Fruit fly (Drosophila melanogaster): ENCODE results near the gene Pde9.

Gene Pde9

DNA sequence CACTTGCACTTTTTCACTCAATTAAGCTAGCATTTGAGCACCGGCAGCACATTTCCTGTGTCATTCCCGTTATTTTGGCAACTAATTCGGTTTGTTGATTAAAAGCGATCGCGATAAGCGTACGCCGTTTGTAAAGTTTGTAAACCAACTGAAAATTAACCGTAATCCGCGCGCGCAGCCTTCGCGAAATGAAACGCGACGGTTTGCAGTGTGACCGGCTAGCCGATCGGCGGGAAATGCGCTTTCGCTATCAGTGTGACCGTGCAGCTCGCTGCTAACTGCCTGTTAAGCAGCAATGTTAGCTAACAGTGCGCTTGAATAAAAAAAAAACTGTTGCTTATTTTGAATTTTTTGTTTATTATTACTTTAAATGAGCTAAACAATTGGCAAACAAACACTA, at the start of gene Pde9:
Pde9 (minus strand) TSS at position 178 of the 400 bp plus-strand sequence.
- TF ChIP-seq usp (GFP tag; optimal IDR thresholded peaks at IDR 0.05) (no peak), Dll (optimal IDR thresholded peaks at IDR 0.05) (no peak), pan (optimal IDR thresholded peaks at IDR 0.05) (no peak), CG8478 (optimal IDR thresholded peaks at IDR 0.05) (no peak), psq (optimal IDR thresholded peaks at IDR 0.05) (no peak), EcR (GFP tag; optimal IDR thresholded peaks at IDR 0.05) (no peak)

DNA sequence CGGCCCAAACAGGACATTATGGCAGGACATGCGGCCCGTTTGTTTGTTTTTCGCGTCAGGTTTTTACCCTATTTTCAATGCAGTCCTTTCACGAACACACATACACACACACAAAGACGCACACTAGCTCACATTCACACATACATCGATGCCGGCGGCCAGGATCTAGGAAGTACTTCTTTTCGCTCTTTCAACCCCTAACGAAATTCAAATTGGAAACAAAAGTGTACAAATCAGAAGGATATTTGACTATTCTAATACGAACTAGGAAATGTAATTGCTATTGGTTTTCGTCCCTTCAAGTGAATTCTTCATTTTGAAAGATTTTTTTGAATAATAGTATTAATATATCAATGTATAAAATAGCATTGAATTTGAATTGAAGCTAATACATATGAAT, 43.3 kb upstream of the Pde9 start:
- TF ChIP-seq EcR (GFP tag; optimal IDR thresholded peaks at IDR 0.05) (no peak), psq (optimal IDR thresholded peaks at IDR 0.05) (no peak)

DNA sequence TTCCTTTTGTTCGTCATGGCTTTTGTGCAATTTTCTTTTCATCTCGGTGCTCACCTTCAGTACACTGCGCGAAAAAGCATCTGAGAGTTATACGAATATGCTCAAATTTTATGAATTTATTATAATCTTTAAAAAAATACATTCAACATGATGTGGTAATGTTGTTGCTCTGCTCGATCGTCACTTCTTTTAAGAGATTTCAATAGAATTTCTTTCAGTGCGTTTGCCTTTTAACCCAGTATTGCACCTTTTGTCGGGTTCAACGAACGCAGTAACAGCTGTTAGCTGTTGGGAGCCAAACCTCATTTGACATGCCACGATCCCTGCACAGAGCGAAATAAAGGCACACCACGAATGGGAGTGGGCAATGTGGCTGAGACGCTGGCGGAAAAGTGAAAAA, 42.8 kb upstream of the Pde9 start:
- TF ChIP-seq usp (GFP tag; optimal IDR thresholded peaks at IDR 0.05), result no peak
- no peak for TF ChIP-seq EcR (GFP tag; optimal IDR thresholded peaks at IDR 0.05)
- no peak for TF ChIP-seq CG8478 (optimal IDR thresholded peaks at IDR 0.05)
- TF ChIP-seq pan (optimal IDR thresholded peaks at IDR 0.05), result no peak
- no peak for TF ChIP-seq Dll (optimal IDR thresholded peaks at IDR 0.05)
- TF ChIP-seq psq (optimal IDR thresholded peaks at IDR 0.05), result no peak

DNA sequence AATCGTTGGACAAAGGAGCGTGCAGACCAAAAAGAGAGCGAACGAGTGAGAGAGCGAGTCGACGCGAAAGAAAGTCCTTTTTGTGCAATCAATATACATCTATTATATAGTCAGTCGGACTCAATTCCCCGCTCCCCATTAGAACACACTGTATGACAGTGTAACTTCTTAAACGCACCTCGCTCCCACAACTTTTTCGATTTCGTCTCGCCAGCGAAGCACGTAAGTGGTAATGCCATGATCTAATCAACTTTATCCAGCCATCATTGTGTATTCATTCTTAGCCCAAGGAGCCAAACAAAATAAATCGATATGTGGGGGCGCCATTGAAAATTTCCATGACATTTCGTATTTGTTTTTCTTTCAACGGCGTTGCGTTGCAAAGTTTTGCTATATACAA, 41.9 kb upstream of the Pde9 start:
- TF ChIP-seq EcR (GFP tag; optimal IDR thresholded peaks at IDR 0.05) (no peak), psq (optimal IDR thresholded peaks at IDR 0.05) (no peak), usp (GFP tag; optimal IDR thresholded peaks at IDR 0.05) (no peak), CG8478 (optimal IDR thresholded peaks at IDR 0.05) (no peak), Dll (optimal IDR thresholded peaks at IDR 0.05) (no peak), pan (optimal IDR thresholded peaks at IDR 0.05) (no peak)

DNA sequence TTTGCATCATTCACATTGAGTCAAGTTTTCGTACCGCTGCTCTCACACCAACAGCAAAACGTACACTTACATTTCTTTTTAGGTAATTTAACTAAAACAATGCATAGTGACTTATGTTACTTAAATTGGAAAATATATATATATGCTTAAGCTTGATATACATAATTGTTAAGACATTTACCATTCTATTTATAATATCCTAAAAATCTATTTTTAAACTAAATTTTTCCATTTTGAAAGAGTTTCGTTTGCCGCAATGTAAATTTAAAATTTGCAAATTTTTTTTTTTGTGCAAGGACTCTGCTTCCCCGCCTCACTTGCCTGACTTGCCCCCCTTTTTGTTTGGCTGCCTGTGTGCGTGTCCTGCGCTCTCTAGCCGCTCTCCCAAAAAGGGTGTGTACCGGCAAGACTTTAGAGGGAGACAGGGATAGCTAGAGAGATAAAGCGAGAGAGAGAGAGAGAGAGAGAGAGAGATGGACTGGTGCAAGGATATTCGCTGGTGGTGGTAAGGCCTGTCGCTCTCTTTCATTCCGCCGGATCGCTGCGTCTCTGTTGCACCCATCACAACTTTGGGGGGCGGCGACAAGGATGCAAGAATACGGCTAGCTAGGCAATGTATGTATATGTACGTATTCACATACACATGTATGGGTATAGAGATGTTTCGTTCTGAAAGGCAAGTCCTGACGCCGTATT, 40.8 kb upstream of the Pde9 start:
- TF ChIP-seq pan (optimal IDR thresholded peaks at IDR 0.05), result no peak
- no peak for TF ChIP-seq Dll (optimal IDR thresholded peaks at IDR 0.05)
- TF ChIP-seq psq (optimal IDR thresholded peaks at IDR 0.05), result no peak
- no peak for TF ChIP-seq CG8478 (optimal IDR thresholded peaks at IDR 0.05)
- no peak for TF ChIP-seq usp (GFP tag; optimal IDR thresholded peaks at IDR 0.05)
- no peak for TF ChIP-seq EcR (GFP tag; optimal IDR thresholded peaks at IDR 0.05)

DNA sequence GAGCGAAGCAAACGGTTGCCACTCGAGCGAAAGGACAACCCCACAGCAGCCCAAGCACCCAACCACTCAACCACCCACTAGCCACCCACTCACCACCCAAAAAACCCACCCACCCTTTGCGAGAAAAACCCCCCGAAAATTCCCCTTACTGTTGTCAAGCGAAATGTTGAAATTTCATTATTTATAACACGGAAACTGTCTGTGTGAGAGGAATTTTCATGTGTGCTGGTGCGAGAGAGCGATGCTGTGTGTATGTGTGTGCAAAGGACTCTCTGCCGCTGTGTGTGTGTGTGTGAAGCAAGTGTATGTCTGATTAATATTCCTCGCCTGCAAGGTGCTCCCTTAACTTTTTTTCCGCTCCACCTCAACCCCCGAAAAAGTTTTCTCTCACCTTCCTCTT, 32.7 kb upstream of the Pde9 start:
- TF ChIP-seq Dll (optimal IDR thresholded peaks at IDR 0.05) (no peak), CG8478 (optimal IDR thresholded peaks at IDR 0.05) (no peak), usp (GFP tag; optimal IDR thresholded peaks at IDR 0.05) (no peak), pan (optimal IDR thresholded peaks at IDR 0.05) (no peak), EcR (GFP tag; optimal IDR thresholded peaks at IDR 0.05) (no peak), psq (optimal IDR thresholded peaks at IDR 0.05) (no peak)

DNA sequence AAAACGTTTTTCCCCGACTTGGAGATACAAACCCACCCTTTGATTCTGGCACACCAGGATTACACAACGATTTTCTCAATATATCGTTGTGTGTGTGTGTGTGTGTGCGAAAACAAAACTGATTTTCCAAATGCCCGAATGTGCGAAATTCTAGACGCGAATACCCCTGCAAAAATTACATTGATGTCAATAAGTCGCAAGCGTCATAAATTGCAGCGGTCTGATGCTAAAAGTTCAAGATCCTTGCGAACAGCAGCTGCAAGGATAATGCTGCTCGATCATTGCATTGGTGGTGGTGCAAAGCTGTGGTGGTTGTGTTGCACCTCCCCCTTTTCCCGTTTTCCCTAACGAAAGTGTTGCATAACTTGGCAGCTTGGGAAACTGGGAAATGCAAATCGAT, 30.5 kb upstream of the Pde9 start:
- TF ChIP-seq psq (optimal IDR thresholded peaks at IDR 0.05), result no peak
- no peak for TF ChIP-seq EcR (GFP tag; optimal IDR thresholded peaks at IDR 0.05)
- no peak for TF ChIP-seq usp (GFP tag; optimal IDR thresholded peaks at IDR 0.05)
- TF ChIP-seq CG8478 (optimal IDR thresholded peaks at IDR 0.05), result no peak
- TF ChIP-seq Dll (optimal IDR thresholded peaks at IDR 0.05), result no peak
- TF ChIP-seq pan (optimal IDR thresholded peaks at IDR 0.05), result no peak

DNA sequence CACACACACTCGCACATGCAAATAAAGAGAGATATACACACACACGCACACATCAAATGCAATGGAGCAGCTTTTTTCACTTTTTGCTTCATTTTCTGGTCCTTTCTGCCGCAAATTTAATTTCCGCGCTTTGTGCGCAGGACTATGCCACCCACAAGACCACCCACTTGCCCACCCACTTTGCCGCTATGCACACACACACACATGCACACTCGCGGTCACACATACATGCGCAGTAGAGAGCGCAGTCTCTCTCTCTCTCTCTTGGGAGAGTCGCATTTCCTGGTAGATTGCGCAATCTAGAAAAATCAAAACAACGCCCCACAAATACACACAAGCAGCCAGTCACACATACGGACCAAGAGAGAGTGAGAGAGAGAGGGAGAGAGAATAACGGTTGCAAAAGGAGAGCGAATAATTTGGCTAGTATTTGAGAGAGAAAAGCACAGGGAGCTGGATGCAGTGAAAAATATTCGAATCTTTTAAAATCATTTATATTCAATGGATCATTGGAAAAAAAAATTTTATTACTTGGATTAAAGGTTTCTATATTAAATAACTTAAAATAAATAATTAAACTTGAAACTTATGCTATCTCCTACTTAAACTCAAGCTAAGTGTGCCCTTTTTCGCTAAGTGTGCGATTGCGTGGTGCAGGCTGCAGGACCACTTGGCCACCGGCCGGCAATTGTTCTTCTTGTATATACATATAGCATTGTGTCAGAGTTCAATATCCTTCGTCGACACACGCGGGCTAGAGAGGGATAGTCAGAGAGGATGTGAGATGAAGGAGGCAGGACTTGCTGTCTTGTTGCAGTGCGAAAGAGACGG, 28.5 kb upstream of the Pde9 start:
- TF ChIP-seq Dll (optimal IDR thresholded peaks at IDR 0.05), result no peak
- TF ChIP-seq pan (optimal IDR thresholded peaks at IDR 0.05), result no peak

DNA sequence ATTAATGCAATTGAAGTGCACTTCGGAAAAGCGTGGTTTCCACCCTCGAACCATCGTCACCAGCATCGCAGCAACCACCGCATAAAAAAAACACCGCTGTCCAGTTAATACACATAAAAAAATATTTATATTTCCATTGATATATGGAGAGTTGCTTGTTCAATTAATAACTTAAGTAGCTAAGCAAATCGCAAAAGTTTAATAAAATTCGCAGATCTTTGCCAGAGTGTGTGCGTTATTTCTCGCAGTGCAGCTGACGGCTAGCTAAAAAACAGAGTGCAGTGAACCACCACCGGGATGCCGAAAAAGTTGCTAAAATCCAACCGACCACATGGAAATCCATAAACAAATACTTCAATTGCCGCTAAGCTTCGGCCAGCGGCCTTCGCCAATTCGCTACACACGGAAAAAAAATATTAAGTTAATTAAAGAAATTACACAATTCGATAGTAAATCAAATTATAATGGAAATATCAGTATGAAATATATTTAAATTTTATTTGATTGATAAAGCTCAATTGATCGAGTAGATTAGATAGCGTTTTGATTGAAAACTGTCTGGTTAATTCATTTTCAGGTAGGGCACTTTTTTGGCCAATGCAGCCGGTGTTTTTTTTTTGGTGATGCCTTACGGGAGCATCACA, 26.3 kb upstream of the Pde9 start:
- TF ChIP-seq usp (GFP tag; optimal IDR thresholded peaks at IDR 0.05) (no peak), EcR (GFP tag; optimal IDR thresholded peaks at IDR 0.05) (no peak), CG8478 (optimal IDR thresholded peaks at IDR 0.05) (no peak)

DNA sequence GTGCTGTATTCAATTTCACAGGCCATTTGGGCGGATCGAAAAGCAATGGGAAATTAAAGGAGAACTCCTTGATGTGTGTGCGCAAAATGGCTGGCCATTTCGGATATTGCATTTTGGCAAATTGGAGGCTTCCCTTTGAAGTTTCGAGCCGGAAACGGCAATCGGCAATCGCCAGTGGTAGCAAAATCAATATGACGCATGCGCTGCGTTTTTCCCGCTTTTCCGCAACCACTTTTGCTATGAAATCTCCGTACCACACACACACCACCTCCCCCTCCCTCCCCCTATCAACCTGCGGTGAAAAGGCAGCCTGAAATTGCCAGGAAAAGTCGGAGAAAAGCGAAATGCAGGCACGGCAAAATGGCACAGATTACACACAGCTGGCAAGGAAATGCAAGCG, 25.2 kb upstream of the Pde9 start:
- TF ChIP-seq Dll (optimal IDR thresholded peaks at IDR 0.05) (no peak), EcR (GFP tag; optimal IDR thresholded peaks at IDR 0.05) (no peak), psq (optimal IDR thresholded peaks at IDR 0.05) (no peak), usp (GFP tag; optimal IDR thresholded peaks at IDR 0.05) (no peak), CG8478 (optimal IDR thresholded peaks at IDR 0.05) (no peak), pan (optimal IDR thresholded peaks at IDR 0.05) (no peak)

DNA sequence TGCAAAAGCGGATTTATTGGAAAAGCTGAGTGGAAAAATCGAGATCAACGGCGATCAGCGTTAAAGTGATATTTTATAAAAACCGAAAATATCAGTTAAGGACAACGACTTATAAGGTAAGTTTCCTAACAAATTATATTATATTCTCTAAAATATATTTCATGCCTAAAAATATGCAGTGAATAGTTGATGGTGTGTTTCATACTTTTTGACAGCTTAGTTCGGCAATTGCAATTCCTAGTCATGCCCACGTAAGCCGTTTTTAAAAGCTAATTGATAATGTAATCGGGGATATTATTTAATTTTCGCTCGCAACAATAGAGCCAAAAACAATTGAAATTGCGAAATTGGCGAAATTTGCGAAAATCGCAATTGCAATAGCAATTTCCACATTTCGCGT, 22.5 kb upstream of the Pde9 start:
- TF ChIP-seq CG8478 (optimal IDR thresholded peaks at IDR 0.05), result no peak
- TF ChIP-seq pan (optimal IDR thresholded peaks at IDR 0.05), result no peak
- TF ChIP-seq EcR (GFP tag; optimal IDR thresholded peaks at IDR 0.05), result no peak
- TF ChIP-seq usp (GFP tag; optimal IDR thresholded peaks at IDR 0.05), result no peak
- TF ChIP-seq psq (optimal IDR thresholded peaks at IDR 0.05), result no peak
- no peak for TF ChIP-seq Dll (optimal IDR thresholded peaks at IDR 0.05)

DNA sequence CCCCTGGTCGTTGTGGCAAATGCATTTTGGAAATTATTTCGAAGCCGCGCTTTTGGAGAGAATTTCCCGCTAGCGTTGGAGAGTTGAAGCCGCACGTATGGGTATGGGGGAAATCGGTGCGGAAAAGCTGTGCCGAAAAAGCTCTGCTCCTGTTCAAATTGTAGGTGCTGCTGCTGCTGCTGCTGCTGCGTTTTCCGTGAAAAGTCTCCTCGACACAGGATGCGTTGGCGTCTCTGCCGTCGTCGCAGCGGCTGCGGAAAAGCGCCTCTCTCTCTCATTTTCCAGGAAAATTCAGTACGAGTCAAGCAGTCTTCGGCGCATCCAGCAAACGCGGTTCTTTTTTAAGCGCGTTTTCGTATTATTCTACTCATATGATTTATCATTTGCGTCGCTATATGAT, 20.1 kb upstream of the Pde9 start, which contains the start of gene fne:
fne (plus strand) TSS at position 301 of the 400 bp plus-strand sequence.
- TF ChIP-seq CG8478 (optimal IDR thresholded peaks at IDR 0.05) (no peak), psq (optimal IDR thresholded peaks at IDR 0.05) (no peak), usp (GFP tag; optimal IDR thresholded peaks at IDR 0.05) (no peak)
